Fruit fly (Drosophila melanogaster): ENCODE measurements around the gene nAChRbeta3.
A peak's percentile ranks its signal among the peaks of the same experiment; 100 is the strongest.

nAChRbeta3 gene

DNA sequence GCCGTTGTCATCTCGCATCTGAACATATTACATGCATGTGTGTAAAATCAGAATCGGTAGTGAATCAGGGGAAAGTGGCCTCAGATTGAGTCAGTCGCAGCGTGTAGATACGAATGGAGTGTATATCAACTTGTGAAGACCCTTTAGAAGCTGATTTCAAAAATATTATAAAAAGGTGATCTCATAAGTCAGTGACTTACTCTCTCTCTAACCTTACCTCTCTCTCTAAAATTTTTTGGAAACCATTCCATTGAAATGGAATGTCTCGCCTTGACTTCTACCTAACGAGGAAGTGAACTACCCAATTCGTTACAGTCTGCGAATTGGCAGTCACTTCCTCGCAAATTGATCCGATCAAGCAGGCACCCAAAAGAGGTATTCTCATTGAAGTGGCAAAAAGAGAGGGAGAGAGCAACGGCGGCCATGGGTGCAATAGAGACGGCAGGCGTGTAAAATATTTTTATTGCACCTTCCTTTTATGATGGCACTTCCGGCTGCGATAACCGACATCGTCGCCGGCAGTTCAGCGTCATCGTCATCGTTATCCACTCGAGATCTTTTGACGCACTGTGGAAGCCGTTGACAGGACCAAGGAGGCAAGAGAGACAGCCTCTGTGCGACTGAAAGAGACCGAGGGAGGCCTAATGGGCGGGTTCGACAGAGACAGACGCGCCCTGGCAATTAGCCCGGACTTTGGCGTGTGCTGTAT lies 26.9 kb upstream of the nAChRbeta3 start (continued):
- no peak for TF ChIP-seq bbx (GFP tag; IDR thresholded peaks at IDR 0.05; ENCODE audit: partially characterized antibody)
- no peak for TF ChIP-seq CG16813 (GFP tag; IDR thresholded peaks at IDR 0.05; ENCODE audit: partially characterized antibody)
- no peak for TF ChIP-seq Ravus (GFP tag; IDR thresholded peaks at IDR 0.05)
- TF ChIP-seq CG43689 (GFP tag; IDR thresholded peaks at IDR 0.05): no peak
- TF ChIP-seq NC2β (GFP tag; optimal IDR thresholded peaks at IDR 0.05): no peak
- TF ChIP-seq CG1233 (GFP tag; optimal IDR thresholded peaks at IDR 0.05): no peak
- no peak for TF ChIP-seq Dp (GFP tag; optimal IDR thresholded peaks at IDR 0.05)
- no peak for TF ChIP-seq CG6813 (GFP tag; optimal IDR thresholded peaks at IDR 0.05)
- TF ChIP-seq E2f2 (GFP tag; IDR thresholded peaks at IDR 0.05): no peak
- peak; percentile 97 for TF ChIP-seq CG15479 (GFP tag; optimal IDR thresholded peaks at IDR 0.05)
- TF ChIP-seq ro (GFP tag; IDR thresholded peaks at IDR 0.05): no peak
- TF ChIP-seq dysf (GFP tag; IDR thresholded peaks at IDR 0.05): 0 out of 3 replicates have a peak, but pooled peaks have one; percentile 7
- TF ChIP-seq zen (tag; optimal IDR thresholded peaks at IDR 0.05): peak; percentile 99
- no peak for TF ChIP-seq Adf1 (GFP tag; IDR thresholded peaks at IDR 0.05)
- no peak for TF ChIP-seq CG8388 (GFP tag; optimal IDR thresholded peaks at IDR 0.05)
- TF ChIP-seq GATAe (GFP tag; conservative IDR thresholded peaks at IDR 0.05): no peak
- peak; percentile 56 for TF ChIP-seq D19A (tag; optimal IDR thresholded peaks at IDR 0.05)
- no peak for TF ChIP-seq CG1024 (GFP tag; IDR thresholded peaks at IDR 0.05)
- no peak for TF ChIP-seq Fer2 (tag; optimal IDR thresholded peaks at IDR 0.05)
- TF ChIP-seq CG7987 (GFP tag; optimal IDR thresholded peaks at IDR 0.05): no peak

DNA sequence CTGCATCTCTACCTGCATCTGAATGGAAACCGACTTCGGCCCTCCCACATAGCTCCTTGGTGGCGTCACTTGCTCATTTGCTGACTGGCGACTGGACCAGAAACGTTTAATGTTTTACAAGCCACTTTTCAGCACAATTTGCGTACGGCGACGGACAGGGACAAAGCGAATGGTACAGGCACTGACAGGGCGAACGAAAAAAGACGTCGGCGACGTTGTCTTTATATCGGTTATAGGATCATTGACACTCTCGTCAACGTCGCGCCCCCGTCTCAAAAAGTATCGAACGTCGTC lies 26.4 kb upstream of the nAChRbeta3 start:
- TF ChIP-seq Lhr (GFP tag; optimal IDR thresholded peaks at IDR 0.05) (no peak), CG11456 (GFP tag; IDR thresholded peaks at IDR 0.05) (no peak), phol (tag; optimal IDR thresholded peaks at IDR 0.05) (no peak), bab2 (GFP tag; optimal IDR thresholded peaks at IDR 0.05) (no peak), Jarid2 (GFP tag; optimal IDR thresholded peaks at IDR 0.05) (no peak), Kr (GFP tag; optimal IDR thresholded peaks at IDR 0.05) (no peak), CG31224 (GFP tag; IDR thresholded peaks at IDR 0.05) (no peak), otp (GFP tag; IDR thresholded peaks at IDR 0.05) (no peak), CG15479 (GFP tag; optimal IDR thresholded peaks at IDR 0.05) (peak; percentile 86), Med (GFP tag) (no peak), mirr (GFP tag; optimal IDR thresholded peaks at IDR 0.05) (no peak), cwo (GFP tag; optimal IDR thresholded peaks at IDR 0.05) (no peak), chif (GFP tag; optimal IDR thresholded peaks at IDR 0.05) (no peak), zen (tag; optimal IDR thresholded peaks at IDR 0.05) (peak; percentile 90), kay (GFP tag; optimal IDR thresholded peaks at IDR 0.05) (no peak), Adf1 (GFP tag; IDR thresholded peaks at IDR 0.05) (no peak), B-H1 (GFP tag; IDR thresholded peaks at IDR 0.05) (no peak)

dm6 chr2L:518979-519891 lies 25.7 kb upstream of the nAChRbeta3 start:
- TF ChIP-seq CG4282 (GFP tag; optimal IDR thresholded peaks at IDR 0.05) (no peak), ttk (GFP tag; IDR thresholded peaks at IDR 0.05) (no peak), BEAF-32 (GFP tag; optimal IDR thresholded peaks at IDR 0.05) (no peak), CG18476 (GFP tag; optimal IDR thresholded peaks at IDR 0.05) (no peak), zfh1 (GFP tag; IDR thresholded peaks at IDR 0.05) (no peak), wek (GFP tag; optimal IDR thresholded peaks at IDR 0.05) (no peak), CG9609 (GFP tag; optimal IDR thresholded peaks at IDR 0.05) (no peak), CG16779 (GFP tag; IDR thresholded peaks at IDR 0.05) (no peak), ftz-f1 (GFP tag; optimal IDR thresholded peaks at IDR 0.05) (no peak), Med (GFP tag) (peak; percentile 59), Deaf1 (tag; optimal IDR thresholded peaks at IDR 0.05) (peak; percentile 44), CG16813 (GFP tag; IDR thresholded peaks at IDR 0.05; ENCODE audit: partially characterized antibody) (no peak), CG8281 (tag; optimal IDR thresholded peaks at IDR 0.05) (no peak), Meics (GFP tag; optimal IDR thresholded peaks at IDR 0.05) (no peak), otp (GFP tag; IDR thresholded peaks at IDR 0.05) (no peak), ham (GFP tag; IDR thresholded peaks at IDR 0.05) (no peak)

Measured in whole organism, embryonic.